Worm (Caenorhabditis elegans) whole organism, L3 larva: ENCODE results near the gene dct-12.
A peak's percentile ranks its signal among the peaks of the same experiment; 100 is the strongest.

Experiments used
- R02D3.7 ChIP-seq: fragments of 150-350 bp; optimal IDR thresholded peaks from 2 replicates; lab custom pipeline; 2014; ENCODE audit warnings: missing biosample characterization, missing genetic modification characterization
- elt-1 ChIP-seq: fragments of 150-350 bp; optimal IDR thresholded peaks from 2 replicates; lab custom pipeline; 2014; ENCODE audit warnings: missing biosample characterization, missing genetic modification characterization
- elt-3 ChIP-seq, 3 experiments: fragments of 150-350 bp in 1 of 3; sonication (generic microtip) in 2 of 3; optimal IDR thresholded peaks; 2 replicates in 2 of 3; 4 replicates in 1 of 3; lab custom pipeline; 2014 to 2017; ENCODE audit warnings: missing biosample characterization in 3 of 3, missing genetic modification characterization in 3 of 3
- fkh-10 ChIP-seq: sonication (generic microtip); optimal IDR thresholded peaks from 2 replicates; lab custom pipeline; 2017; ENCODE audit warnings: missing biosample characterization, missing genetic modification reagents, missing genetic modification characterization
- hmg-11 ChIP-seq: sonication (generic microtip); optimal IDR thresholded peaks from 2 replicates; lab custom pipeline; 2016; ENCODE audit warnings: missing genetic modification characterization, missing compliant biosample characterization
- lin-39 ChIP-seq: fragments of 150-350 bp; optimal IDR thresholded peaks from 2 replicates; lab custom pipeline; 2018; ENCODE audit warnings: missing biosample characterization, missing genetic modification reagents, missing genetic modification characterization
- nfya-1 ChIP-seq: sonication (generic microtip); optimal IDR thresholded peaks from 2 replicates; lab custom pipeline; 2017; ENCODE audit warnings: missing genetic modification characterization, mild to moderate bottlenecking, missing compliant biosample characterization, antibody characterized with exemption, moderate library complexity; ENCODE audit not compliant: insufficient read depth
- nhr-12 ChIP-seq: fragments of 150-350 bp; optimal IDR thresholded peaks from 2 replicates; lab custom pipeline; 2014; ENCODE audit warnings: missing biosample characterization, missing genetic modification characterization
- skn-1 ChIP-seq: fragments of 150-350 bp; optimal IDR thresholded peaks from 2 replicates; lab custom pipeline; 2014; ENCODE audit warnings: missing biosample characterization, missing genetic modification characterization
- snpc-4 ChIP-seq: fragments of 150-350 bp; optimal IDR thresholded peaks from 2 replicates; lab custom pipeline; 2014; ENCODE audit warnings: missing biosample characterization, missing genetic modification characterization

dct-12 gene

ce11 chrII:12382625-12383562 is 49.4 kb downstream of the dct-12 start, which contains the start of gene btb-14:
Gene btb-14 (plus strand): TSS chrII:12383463.
- TF ChIP-seq elt-3 (tag; optimal IDR thresholded peaks at IDR 0.05; lab: Kevin White, UChicago), result no peak
- peak; percentile 72 for TF ChIP-seq snpc-4 (tag; lab: Kevin White, UChicago)
- TF ChIP-seq hmg-11 (tag; lab: Kevin White, UChicago), result peak; percentile 46
- peak; percentile 47 for TF ChIP-seq fkh-10
- TF ChIP-seq R02D3.7 (tag; lab: Kevin White, UChicago), result no peak
- TF ChIP-seq elt-1, result no peak
- peak; percentile 38 for TF ChIP-seq lin-39
- TF ChIP-seq nfya-1, result peak; percentile 54

DNA sequence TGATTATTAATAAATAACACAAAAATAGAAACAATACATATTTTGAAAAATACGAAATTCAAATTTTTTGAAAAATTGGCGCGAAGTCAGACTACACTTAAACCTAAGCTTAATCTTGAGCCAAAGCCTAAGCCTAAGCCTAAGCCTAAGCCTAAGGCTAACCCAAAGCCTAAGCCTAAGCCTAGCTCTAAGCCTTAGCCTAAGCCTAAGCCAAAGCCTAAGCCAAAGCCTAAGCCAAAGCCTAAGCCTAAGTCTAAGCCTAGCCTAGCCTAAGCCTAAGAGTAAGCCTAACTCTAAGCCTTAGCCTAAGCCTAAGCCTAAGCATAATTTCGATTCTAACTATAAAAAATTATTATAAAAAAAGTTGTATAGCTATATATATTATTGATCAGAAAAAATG is 51.4 kb downstream of the dct-12 start:
- TF ChIP-seq skn-1 (tag; lab: Kevin White, UChicago) (no peak), nhr-12 (tag; lab: Kevin White, UChicago) (no peak)
